Worm (Caenorhabditis elegans) whole organism, mixed stage, embryonic: ENCODE measurements around the gene Y53F4B.11.

Experiments used
- M03D4.4 ChIP-seq: sonication (generic microtip); optimal IDR thresholded peaks from 2 replicates; lab custom pipeline; 2017; ENCODE audit warnings: mild to moderate bottlenecking, missing genetic modification characterization, missing compliant biosample characterization
- blmp-1 ChIP-seq: fragments of 150-350 bp; optimal IDR thresholded peaks from 2 replicates; lab custom pipeline; 2014; ENCODE audit warnings: missing biosample characterization, missing genetic modification characterization
- ceh-43 ChIP-seq: fragments of 200-800 bp; sonication (Bioruptor generic); optimal IDR thresholded peaks from 2 replicates; lab custom pipeline; 2018; ENCODE audit warnings: mild to moderate bottlenecking, missing genetic modification characterization, moderate library complexity, missing compliant biosample characterization
- ces-1 ChIP-seq: fragments of 150-350 bp; optimal IDR thresholded peaks from 2 replicates; lab custom pipeline; 2014; ENCODE audit warnings: missing biosample characterization, missing genetic modification reagents, missing genetic modification characterization
- cnd-1 ChIP-seq: fragments of 200-800 bp; sonication (Bioruptor generic); optimal IDR thresholded peaks from 2 replicates; lab custom pipeline; 2018; ENCODE audit warnings: mild to moderate bottlenecking, missing genetic modification characterization, missing compliant biosample characterization
- elt-1 ChIP-seq: sonication (generic microtip); optimal IDR thresholded peaks from 2 replicates; lab custom pipeline; 2017; ENCODE audit warnings: missing genetic modification characterization, mild to moderate bottlenecking, missing compliant biosample characterization, antibody characterized with exemption, moderate library complexity, borderline replicate concordance; ENCODE audit not compliant: insufficient read depth
- elt-3 ChIP-seq: fragments of 150-350 bp; optimal IDR thresholded peaks from 2 replicates; lab custom pipeline; 2014; ENCODE audit warnings: missing biosample characterization, missing genetic modification characterization
- flh-1 ChIP-seq: fragments of 200-800 bp; sonication (Bioruptor generic); optimal IDR thresholded peaks from 2 replicates; lab custom pipeline; 2018; ENCODE audit warnings: mild to moderate bottlenecking, missing genetic modification characterization, moderate library complexity, missing compliant biosample characterization
- hlh-1 ChIP-seq: fragments of 150-350 bp; optimal IDR thresholded peaks from 2 replicates; lab custom pipeline; 2014; ENCODE audit warnings: missing biosample characterization, missing genetic modification reagents, missing genetic modification characterization
- lin-13 ChIP-seq: fragments of 150-350 bp; optimal IDR thresholded peaks from 2 replicates; lab custom pipeline; 2014; ENCODE audit warnings: missing biosample characterization, missing genetic modification characterization
- lin-32 ChIP-seq: fragments of 200-800 bp; sonication (Bioruptor generic); optimal IDR thresholded peaks from 2 replicates; lab custom pipeline; 2018; ENCODE audit warnings: mild to moderate bottlenecking, missing genetic modification characterization, missing compliant biosample characterization
- lsy-2 ChIP-seq: fragments of 150-350 bp; optimal IDR thresholded peaks from 2 replicates; lab custom pipeline; 2014; ENCODE audit warnings: missing biosample characterization, missing genetic modification characterization
- mab-5 ChIP-seq: fragments of 150-350 bp; optimal IDR thresholded peaks from 2 replicates; lab custom pipeline; 2014; ENCODE audit warnings: missing biosample characterization, missing genetic modification characterization
- mep-1 ChIP-seq: fragments of 150-350 bp; optimal IDR thresholded peaks from 2 replicates; lab custom pipeline; 2017; ENCODE audit warnings: missing biosample characterization, missing genetic modification reagents, missing genetic modification characterization, inconsistent platforms
- mls-2 ChIP-seq: sonication (generic microtip); optimal IDR thresholded peaks from 2 replicates; lab custom pipeline; 2016; ENCODE audit warnings: mild to moderate bottlenecking, missing genetic modification characterization, moderate library complexity, missing compliant biosample characterization
- nhr-12 ChIP-seq: fragments of 150-350 bp; optimal IDR thresholded peaks from 2 replicates; lab custom pipeline; 2014; ENCODE audit warnings: missing biosample characterization, missing genetic modification characterization
- nhr-76 ChIP-seq: sonication (generic microtip); optimal IDR thresholded peaks from 2 replicates; lab custom pipeline; 2017; ENCODE audit warnings: missing biosample characterization, missing genetic modification characterization
- pha-4 ChIP-seq: fragments of 150-350 bp; optimal IDR thresholded peaks from 2 replicates; lab custom pipeline; 2018; ENCODE audit warnings: missing biosample characterization, missing genetic modification reagents, missing genetic modification characterization
- sem-2 ChIP-seq: fragments of 200-800 bp; sonication (Bioruptor generic); optimal IDR thresholded peaks from 2 replicates; lab custom pipeline; 2018; ENCODE audit warnings: mild to moderate bottlenecking, missing genetic modification characterization, missing compliant biosample characterization
- snpc-4 ChIP-seq: fragments of 150-350 bp; optimal IDR thresholded peaks from 2 replicates; lab custom pipeline; 2014; ENCODE audit warnings: missing biosample characterization, missing genetic modification characterization
- sptf-1 ChIP-seq: sonication (generic microtip); optimal IDR thresholded peaks from 2 replicates; lab custom pipeline; 2017; ENCODE audit warnings: mild to moderate bottlenecking, missing genetic modification characterization, moderate library complexity, missing compliant biosample characterization
- tbx-8 ChIP-seq: fragments of 200-800 bp; sonication (Bioruptor generic); optimal IDR thresholded peaks from 2 replicates; lab custom pipeline; 2018; ENCODE audit warnings: mild to moderate bottlenecking, missing genetic modification characterization, moderate library complexity, missing compliant biosample characterization
- unc-120 ChIP-seq: sonication (generic microtip); optimal IDR thresholded peaks from 2 replicates; lab custom pipeline; 2017; ENCODE audit warnings: missing genetic modification characterization, missing compliant biosample characterization; ENCODE audit not compliant: poor library complexity, severe bottlenecking
- unc-39 ChIP-seq: fragments of 150-350 bp; optimal IDR thresholded peaks from 2 replicates; lab custom pipeline; 2014; ENCODE audit warnings: missing biosample characterization, missing genetic modification characterization
- zip-8 ChIP-seq: fragments of 150-350 bp; optimal IDR thresholded peaks from 2 replicates; lab custom pipeline; 2014; ENCODE audit warnings: missing biosample characterization, missing genetic modification characterization
- ztf-11 ChIP-seq: fragments of 150-350 bp; optimal IDR thresholded peaks from 2 replicates; lab custom pipeline; 2014; ENCODE audit warnings: missing biosample characterization, missing genetic modification characterization

Y53F4B.11 gene

ce11 chrII:15003410-15003809 is 7.1 kb upstream of the Y53F4B.11 start, which contains the start of gene Y53F4B.10:
Y53F4B.10 (minus strand) TSS chrII:15003510.
- TF ChIP-seq unc-39 (tag; lab: Kevin White, UChicago) (no peak), sptf-1 (tag; lab: Kevin White, UChicago) (no peak), blmp-1 (tag; lab: Kevin White, UChicago) (no peak), nhr-76 (tag; lab: Kevin White, UChicago) (no peak), mab-5 (no peak)

DNA sequence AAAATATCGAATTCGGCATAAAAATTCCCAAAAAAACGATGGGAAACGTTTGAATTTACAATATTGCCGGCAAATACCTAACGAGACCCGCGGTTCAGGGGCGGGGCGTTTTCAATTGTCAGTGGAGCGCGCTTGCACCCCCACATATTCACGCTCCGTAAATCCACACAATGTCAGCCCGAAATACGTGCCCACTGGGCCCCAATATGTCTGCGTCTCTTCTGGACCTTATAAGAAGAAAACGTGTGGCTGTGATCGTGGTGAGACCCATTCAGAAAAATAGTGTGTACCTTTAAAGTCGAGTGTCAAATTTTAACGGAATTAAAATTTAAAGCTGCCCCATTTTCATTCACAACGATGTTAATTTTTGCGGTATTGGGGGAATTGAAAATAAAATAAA is 6.0 kb upstream of the Y53F4B.11 start:
- TF ChIP-seq lin-13 (peak; percentile 42), ces-1 (GFP tag; lab: Kevin White, UChicago) (no peak), mep-1 (tag; lab: Kevin White, UChicago) (peak; percentile 10)
- TF ChIP-seq, all 35 proteins: peak for 2

ce11 chrII:15005118-15005517 is 5.4 kb upstream of the Y53F4B.11 start:
- TF ChIP-seq hlh-1 (tag; lab: Kevin White, UChicago) (no peak), elt-1 (tag; lab: Kevin White, UChicago) (no peak), unc-120 (tag; lab: Kevin White, UChicago) (no peak), ces-1 (GFP tag; lab: Kevin White, UChicago) (no peak), M03D4.4 (tag; lab: Kevin White, UChicago) (no peak), unc-39 (tag; lab: Kevin White, UChicago) (no peak), tbx-8 (GFP tag; lab: Kevin White, UChicago) (no peak), lin-32 (GFP tag; lab: Kevin White, UChicago) (no peak), nhr-76 (tag; lab: Kevin White, UChicago) (no peak), mls-2 (tag; lab: Kevin White, UChicago) (no peak), ztf-11 (tag; lab: Kevin White, UChicago) (no peak), zip-8 (tag; lab: Kevin White, UChicago) (no peak)

DNA sequence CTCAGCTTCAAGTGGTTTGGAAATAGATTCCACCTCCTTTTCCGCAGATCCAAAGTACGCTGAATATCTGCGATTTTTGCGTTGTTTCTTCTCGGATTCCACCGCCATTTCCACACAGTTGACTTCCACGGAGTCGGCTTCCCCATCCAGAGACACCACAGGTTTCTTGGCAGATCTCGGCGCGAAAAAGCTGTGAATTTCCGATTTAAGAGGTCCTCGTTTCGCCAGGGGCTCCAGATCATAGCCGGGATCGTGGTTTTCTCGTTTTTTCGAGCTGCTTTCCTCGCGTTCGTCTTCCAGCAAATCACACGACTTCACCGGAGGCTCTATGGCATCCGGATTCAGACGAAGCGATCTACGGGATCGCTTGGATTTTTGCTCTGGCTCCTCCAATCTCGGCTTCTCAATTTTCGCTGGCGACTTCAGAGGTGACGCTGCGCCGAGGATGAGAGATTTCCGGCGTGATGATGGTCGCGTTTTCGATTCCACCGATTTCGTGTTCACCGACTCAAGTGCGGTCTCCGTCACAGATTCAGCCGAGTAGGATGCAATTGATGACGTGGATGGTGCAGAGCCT is 2.0 kb upstream of the Y53F4B.11 start:
- TF ChIP-seq tbx-8 (GFP tag; lab: Kevin White, UChicago) (no peak), lin-32 (GFP tag; lab: Kevin White, UChicago) (no peak), flh-1 (GFP tag; lab: Kevin White, UChicago) (no peak), blmp-1 (tag; lab: Kevin White, UChicago) (no peak), mls-2 (tag; lab: Kevin White, UChicago) (peak; percentile 14), cnd-1 (no peak)

ce11 chrII:15014380-15014779 is 3.8 kb downstream of the Y53F4B.11 start, which contains the start of gene Y53F4B.51:
Y53F4B.51 (minus strand) TSS chrII:15014442.
- TF ChIP-seq sem-2 (GFP tag; lab: Kevin White, UChicago) (no peak), unc-120 (tag; lab: Kevin White, UChicago) (no peak), ztf-11 (tag; lab: Kevin White, UChicago) (no peak), lin-13 (no peak), nhr-76 (tag; lab: Kevin White, UChicago) (no peak), unc-39 (tag; lab: Kevin White, UChicago) (no peak), mls-2 (tag; lab: Kevin White, UChicago) (no peak), hlh-1 (tag; lab: Kevin White, UChicago) (no peak), mab-5 (no peak), nhr-12 (tag; lab: Kevin White, UChicago) (no peak), pha-4 (tag; lab: Kevin White, UChicago) (no peak), cnd-1 (no peak), flh-1 (GFP tag; lab: Kevin White, UChicago) (no peak), sptf-1 (tag; lab: Kevin White, UChicago) (no peak), M03D4.4 (tag; lab: Kevin White, UChicago) (no peak), zip-8 (tag; lab: Kevin White, UChicago) (no peak), snpc-4 (no peak), elt-1 (tag; lab: Kevin White, UChicago) (no peak), ceh-43 (no peak)

- TF ChIP-seq ces-1 (GFP tag; lab: Kevin White, UChicago): peak; percentile 61
- no peak for TF ChIP-seq lsy-2
- TF ChIP-seq elt-3 (tag; lab: Kevin White, UChicago): no peak
- no peak for TF ChIP-seq hlh-1 (tag; lab: Kevin White, UChicago)
- TF ChIP-seq cnd-1: no peak
- TF ChIP-seq blmp-1 (tag; lab: Kevin White, UChicago): no peak
These were observed 5.1 kb downstream of the Y53F4B.11 start for ce11 chrII:15015669-15016068.
